Worm (Caenorhabditis elegans): ENCODE results near the gene acr-3.
A peak's percentile ranks its signal among the peaks of the same experiment; 100 is the strongest.

acr-3 gene

DNA sequence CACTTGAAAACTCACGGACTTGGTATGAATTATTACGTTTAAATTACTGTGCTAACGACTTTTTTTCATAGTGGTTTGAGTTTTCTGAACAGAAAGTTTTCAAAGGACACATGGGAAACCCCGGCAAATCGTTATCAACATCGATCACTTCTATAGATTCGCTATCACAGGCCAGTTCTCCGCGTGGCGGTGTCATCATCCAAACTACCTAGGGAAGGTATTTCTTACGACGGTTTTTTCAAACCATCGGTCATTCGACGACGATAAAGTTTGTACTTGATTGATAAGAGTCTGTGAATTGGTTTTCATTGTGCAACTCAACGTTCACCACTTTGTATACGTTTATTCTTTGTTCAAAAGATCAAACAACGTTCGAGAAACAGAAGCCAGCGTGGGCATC is 35.2 kb downstream of the acr-3 start:
- TF ChIP-seq madf-8 (GFP tag; conservative IDR thresholded peaks at IDR 0.05): no peak
- TF ChIP-seq B0261.1 (tag; optimal IDR thresholded peaks at IDR 0.05): no peak
- no peak for TF ChIP-seq lin-35 (GFP tag; optimal IDR thresholded peaks at IDR 0.05)
- TF ChIP-seq ccch-3 (GFP tag; optimal IDR thresholded peaks at IDR 0.05): no peak
- no peak for TF ChIP-seq B0035.1 (tag; optimal IDR thresholded peaks at IDR 0.05)
- no peak for TF ChIP-seq chd-7 (tag; optimal IDR thresholded peaks at IDR 0.05)
- peak; percentile 12 for TF ChIP-seq ama-1 (optimal IDR thresholded peaks at IDR 0.05)
- no peak for TF ChIP-seq ama-1 (GFP tag; optimal IDR thresholded peaks at IDR 0.05)
- no peak for TF ChIP-seq dpff-1 (tag; optimal IDR thresholded peaks at IDR 0.05)
- TF ChIP-seq lag-1 (GFP tag; IDR thresholded peaks at IDR 0.05): 0 out of 2 replicates have a peak, but pooled peaks have one; percentile 5
- TF ChIP-seq let-607 (tag; optimal IDR thresholded peaks at IDR 0.05): peak in 1 of 2 experiments; percentile 30
- TF ChIP-seq snpc-4 (GFP tag; optimal IDR thresholded peaks at IDR 0.05): no peak
- TF ChIP-seq snpc-4 (tag; optimal IDR thresholded peaks at IDR 0.05): no peak
- no peak for TF ChIP-seq let-526 (GFP tag; IDR thresholded peaks at IDR 0.05)
- peak; percentile 56 for TF ChIP-seq ZK185.1 (tag; optimal IDR thresholded peaks at IDR 0.05; ENCODE audit: poor library complexity, severe bottlenecking)
- TF ChIP-seq nhr-80 (tag; optimal IDR thresholded peaks at IDR 0.05): peak; percentile 93
- no peak for TF ChIP-seq D2030.7 (GFP tag; IDR thresholded peaks at IDR 0.05)
- peak; percentile 42 for TF ChIP-seq dox-1 (GFP tag; IDR thresholded peaks at IDR 0.05)
- TF ChIP-seq rcor-1 (GFP tag; IDR thresholded peaks at IDR 0.05): no peak
- no peak for TF ChIP-seq C17E4.6 (GFP tag; IDR thresholded peaks at IDR 0.05)

DNA sequence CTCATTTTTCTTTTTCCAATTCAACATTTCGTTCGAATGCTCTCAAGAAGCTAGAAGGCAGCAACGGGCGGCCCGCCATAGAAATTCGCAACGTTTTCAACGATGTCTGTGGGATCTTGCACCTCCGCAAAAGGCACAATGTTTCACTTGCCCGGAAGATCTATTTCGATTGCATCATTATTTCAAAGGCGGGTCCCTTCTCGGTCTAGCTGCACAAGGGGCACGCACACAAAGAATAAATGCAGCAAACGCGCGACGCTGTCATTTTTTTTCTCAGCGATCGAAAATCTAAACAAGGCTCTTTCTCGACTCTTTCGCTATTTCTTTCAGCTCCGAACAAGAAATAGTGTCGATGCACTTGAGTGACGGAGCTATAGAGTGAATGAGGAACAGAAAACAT is 35.6 kb downstream of the acr-3 start:
- no peak for TF ChIP-seq snpc-1.3 (tag; optimal IDR thresholded peaks at IDR 0.05; ENCODE audit: insufficient read depth)
- TF ChIP-seq cebp-2 (GFP tag; IDR thresholded peaks at IDR 0.05): 0 out of 2 replicates have a peak, but pooled peaks have one; percentile 27
- TF ChIP-seq Y67H2A.10 (GFP tag; conservative IDR thresholded peaks at IDR 0.05): no peak
- TF ChIP-seq mcd-1 (GFP tag; IDR thresholded peaks at IDR 0.05): 0 out of 2 replicates have a peak, but pooled peaks have one; percentile 17
- TF ChIP-seq pbrm-1 (GFP tag; IDR thresholded peaks at IDR 0.05): 0 out of 2 replicates have a peak, but pooled peaks have one; percentile 23
- 0 out of 2 replicates have a peak, but pooled peaks have one; percentile 26 for TF ChIP-seq zfh-2 (GFP tag; conservative IDR thresholded peaks at IDR 0.05)

DNA sequence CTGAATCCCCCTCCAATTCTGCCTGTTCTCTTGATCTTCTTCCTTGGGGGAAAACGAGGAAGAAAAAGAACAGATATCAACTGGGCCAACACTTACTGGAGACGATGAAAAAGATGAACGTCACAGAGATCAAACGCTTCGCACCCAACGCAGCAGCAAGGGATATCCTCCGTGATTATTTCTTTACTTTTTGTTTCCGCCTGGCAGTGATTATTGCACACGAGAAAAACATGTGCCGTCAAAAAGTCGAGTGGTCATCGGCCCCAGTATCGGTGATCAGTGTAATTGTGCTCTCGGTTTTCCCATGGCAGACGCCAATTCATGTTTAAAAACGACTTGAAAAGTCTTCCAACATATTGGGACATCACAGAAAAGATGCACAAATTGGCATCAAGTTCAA is 36.2 kb downstream of the acr-3 start:
- TF ChIP-seq Y53G8AR.9 (GFP tag; conservative IDR thresholded peaks at IDR 0.05): no peak
- TF ChIP-seq egl-44 (GFP tag; IDR thresholded peaks at IDR 0.05): no peak
- no peak for TF ChIP-seq nhr-90 (tag; optimal IDR thresholded peaks at IDR 0.05)
- no peak for TF ChIP-seq F23B12.7 (tag; optimal IDR thresholded peaks at IDR 0.05; ENCODE audit: insufficient read depth)
- TF ChIP-seq somi-1 (GFP tag; optimal IDR thresholded peaks at IDR 0.05): peak; percentile 14
- TF ChIP-seq madf-8 (GFP tag; conservative IDR thresholded peaks at IDR 0.05): no peak
- no peak for TF ChIP-seq dpff-1 (tag; optimal IDR thresholded peaks at IDR 0.05)

DNA sequence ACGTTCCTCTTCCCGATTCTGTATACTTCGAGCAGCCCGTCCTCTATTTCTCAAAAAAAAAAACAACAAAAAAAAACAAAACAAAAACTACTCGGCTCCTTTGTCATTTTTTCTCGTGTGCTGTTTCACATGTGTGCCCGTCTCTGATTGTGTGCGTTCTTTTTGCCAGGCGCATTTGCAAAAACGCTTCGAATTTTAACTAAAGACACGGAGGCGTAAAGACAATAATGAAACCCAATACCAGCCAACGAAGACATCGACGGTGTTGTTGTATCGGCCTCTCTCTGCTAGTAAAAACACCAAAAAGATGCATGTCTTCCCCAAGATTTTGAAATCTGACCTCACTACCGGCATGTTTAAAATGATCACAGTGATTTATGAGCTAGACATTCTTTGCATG is 37.5 kb downstream of the acr-3 start:
- peak; percentile 55 for TF ChIP-seq ama-1 (optimal IDR thresholded peaks at IDR 0.05)
- TF ChIP-seq ama-1 (GFP tag; optimal IDR thresholded peaks at IDR 0.05): no peak
- no peak for TF ChIP-seq attf-6 (GFP tag; IDR thresholded peaks at IDR 0.05)

DNA sequence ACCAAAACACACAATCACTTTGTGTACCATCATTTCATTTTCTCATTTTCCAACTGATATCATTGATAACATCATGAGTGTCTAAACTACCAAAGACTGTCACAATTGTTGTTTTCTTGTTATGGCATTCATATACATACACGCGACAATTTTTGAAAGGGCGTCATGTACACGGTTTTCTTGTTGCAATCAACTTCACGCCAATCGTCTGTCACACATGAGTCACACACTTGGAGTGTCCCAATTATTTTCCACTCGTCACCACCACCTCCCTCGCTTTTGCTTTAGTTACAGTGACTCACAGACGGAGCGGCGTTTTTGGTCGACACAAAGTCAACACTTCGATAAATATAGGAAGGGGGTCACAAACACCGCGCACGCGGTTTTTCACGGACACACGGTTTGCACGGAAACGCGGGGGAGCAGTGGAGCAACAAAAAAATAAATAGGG is 38.6 kb downstream of the acr-3 start:
- TF ChIP-seq tbp1 (GFP tag; optimal IDR thresholded peaks at IDR 0.05): peak; percentile 36
- TF ChIP-seq ets-4 (GFP tag; optimal IDR thresholded peaks at IDR 0.05): peak; percentile 62
- TF ChIP-seq mxl-1 (tag; optimal IDR thresholded peaks at IDR 0.05): no peak
- TF ChIP-seq madf-6 (GFP tag; IDR thresholded peaks at IDR 0.05): no peak
- no peak for TF ChIP-seq C17E4.6 (GFP tag; IDR thresholded peaks at IDR 0.05)
- peak; percentile 39; the same call in 1 of the 2 replicates for TF ChIP-seq mcd-1 (GFP tag; IDR thresholded peaks at IDR 0.05)
- TF ChIP-seq snpc-4 (GFP tag; optimal IDR thresholded peaks at IDR 0.05): no peak
- peak in 1 of 4 experiments; percentile 3 for TF ChIP-seq snpc-4 (tag; optimal IDR thresholded peaks at IDR 0.05)
- no peak for TF ChIP-seq rcor-1 (GFP tag; IDR thresholded peaks at IDR 0.05)
- no peak for TF ChIP-seq F49E8.2 (tag; optimal IDR thresholded peaks at IDR 0.05; ENCODE audit: insufficient read depth)
- no peak for TF ChIP-seq somi-1 (GFP tag; optimal IDR thresholded peaks at IDR 0.05)
- TF ChIP-seq snpc-1.3 (tag; optimal IDR thresholded peaks at IDR 0.05; ENCODE audit: insufficient read depth): no peak
- peak; percentile 3 for TF ChIP-seq K12H6.12 (tag; optimal IDR thresholded peaks at IDR 0.05)
- TF ChIP-seq madf-3 (GFP tag; IDR thresholded peaks at IDR 0.05): no peak
- peak; percentile 28 for TF ChIP-seq tlf-1 (GFP tag; optimal IDR thresholded peaks at IDR 0.05)
- peak; percentile 7 for TF ChIP-seq ztf-26 (tag; optimal IDR thresholded peaks at IDR 0.05)
- TF ChIP-seq Y53G8AR.9 (GFP tag; conservative IDR thresholded peaks at IDR 0.05): no peak; the same call in 1 of the 2 replicates

All from whole organism, young adult.